Worm (Caenorhabditis elegans): ENCODE measurements around the gene egl-20.

DNA sequence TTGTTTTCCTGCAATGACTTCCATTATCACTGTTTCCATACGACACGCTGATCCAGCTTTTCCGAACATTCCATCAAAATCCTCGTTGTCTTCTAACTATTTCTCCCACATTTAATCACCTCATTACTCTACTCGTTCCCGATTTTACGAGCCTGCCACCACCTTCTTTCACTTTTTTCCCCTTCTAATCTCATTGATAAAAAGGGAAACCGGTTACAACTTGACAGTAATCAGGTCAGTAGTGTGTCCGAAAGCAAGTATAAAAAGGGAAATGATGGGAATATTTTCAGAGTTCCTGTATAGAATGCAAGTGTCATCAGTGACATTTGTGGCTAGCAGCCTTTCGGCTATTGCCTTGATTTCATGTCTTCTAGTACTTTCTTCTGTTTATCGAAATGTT is 6.3 kb upstream of the egl-20 start, which contains the start of gene col-123:
- TF ChIP-seq nfya-1 (tag; optimal IDR thresholded peaks at IDR 0.05) (no peak), rnt-1 (tag; optimal IDR thresholded peaks at IDR 0.05) (no peak), ceh-34 (tag; optimal IDR thresholded peaks at IDR 0.05) (no peak), tbx-2 (tag; optimal IDR thresholded peaks at IDR 0.05) (no peak), pag-3 (tag; optimal IDR thresholded peaks at IDR 0.05; ENCODE audit: borderline replicate concordance) (no peak), ama-1 (optimal IDR thresholded peaks at IDR 0.05) (no peak), fkh-10 (GFP tag; optimal IDR thresholded peaks at IDR 0.05) (no peak), pha-4 (tag; optimal IDR thresholded peaks at IDR 0.05) (no peak), eyg-1 (tag; optimal IDR thresholded peaks at IDR 0.05) (no peak), nhr-11 (tag; optimal IDR thresholded peaks at IDR 0.05) (no peak), C38D4.7 (GFP tag; optimal IDR thresholded peaks at IDR 0.05) (no peak), madf-2 (tag; optimal IDR thresholded peaks at IDR 0.05) (no peak)

Data from whole organism, late embryonic.